Worm (Caenorhabditis elegans): ENCODE measurements around the gene T19D7.6.

T19D7.6 gene

ce11 chrX:682691-683090, 12.1 kb upstream of the T19D7.6 start, which contains the start of gene Y9C12A.1:
TSS of gene Y9C12A.1 (minus strand) at chrX:682791.
- TF ChIP-seq sem-4 (tag; optimal IDR thresholded peaks at IDR 0.05), result no peak

DNA sequence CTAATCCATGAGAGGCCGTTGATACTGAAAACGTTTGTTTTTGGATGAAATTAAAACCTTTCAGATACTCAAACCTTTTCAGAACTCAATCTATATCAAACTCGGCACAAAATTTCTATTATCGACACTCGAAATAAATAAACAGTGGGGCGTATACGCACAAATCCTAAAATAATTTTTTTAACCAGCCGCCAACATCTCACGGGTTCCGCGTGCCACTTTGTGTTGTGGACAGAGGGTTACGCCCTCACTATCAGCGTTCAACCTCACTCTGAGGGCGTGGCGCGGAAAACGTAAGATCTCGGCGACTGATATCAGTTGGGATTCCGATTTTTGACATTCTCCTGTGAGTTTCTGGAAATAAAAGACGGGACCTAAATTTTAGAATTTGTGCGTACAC, 10.8 kb upstream of the T19D7.6 start:
- TF ChIP-seq snpc-4 (tag; optimal IDR thresholded peaks at IDR 0.05), result peak; percentile 25
- no peak for TF ChIP-seq aly-2 (tag; optimal IDR thresholded peaks at IDR 0.05)

DNA sequence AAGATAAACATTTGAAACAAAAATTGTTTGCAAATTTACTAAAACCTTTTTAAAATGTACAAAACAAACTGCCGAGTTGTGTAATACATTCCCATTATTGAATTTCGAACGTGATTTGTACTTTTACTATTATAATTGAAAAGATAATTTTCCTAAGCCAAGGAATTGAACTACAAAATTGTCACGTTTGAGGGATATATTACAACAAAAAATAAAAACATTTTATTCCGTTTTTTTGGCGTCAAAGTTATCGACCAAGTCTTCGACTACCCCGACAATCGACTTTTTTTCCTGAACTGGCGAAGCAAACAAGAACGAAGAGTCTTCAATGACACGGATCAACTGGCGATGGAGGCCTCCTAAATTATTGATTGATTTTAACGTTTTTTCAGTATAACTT, 10.3 kb upstream of the T19D7.6 start, which contains the start of gene T19D7.7:
TSS of gene T19D7.7 (minus strand) at position 101 of the 400 bp plus-strand sequence.
- no peak for TF ChIP-seq nhr-23 (tag; optimal IDR thresholded peaks at IDR 0.05)
- TF ChIP-seq snpc-4 (tag; optimal IDR thresholded peaks at IDR 0.05), result no peak
- no peak for TF ChIP-seq gmeb-1 (tag; optimal IDR thresholded peaks at IDR 0.05)
- TF ChIP-seq lin-39 (tag; optimal IDR thresholded peaks at IDR 0.05), result no peak
- no peak for TF ChIP-seq lin-11 (tag; optimal IDR thresholded peaks at IDR 0.05)
- no peak for TF ChIP-seq mab-5 (tag; optimal IDR thresholded peaks at IDR 0.05)
- no peak for TF ChIP-seq nhr-237 (tag; optimal IDR thresholded peaks at IDR 0.05)
- TF ChIP-seq ceh-82 (tag; optimal IDR thresholded peaks at IDR 0.05), result no peak
- no peak for TF ChIP-seq R02D3.7 (tag; optimal IDR thresholded peaks at IDR 0.05)
- no peak for TF ChIP-seq unc-39 (tag; optimal IDR thresholded peaks at IDR 0.05)
- no peak for TF ChIP-seq elt-3 (tag; optimal IDR thresholded peaks at IDR 0.05)
- TF ChIP-seq nhr-12 (tag; optimal IDR thresholded peaks at IDR 0.05), result no peak
- no peak for TF ChIP-seq crh-2 (tag; optimal IDR thresholded peaks at IDR 0.05)
- TF ChIP-seq lin-13 (GFP tag; optimal IDR thresholded peaks at IDR 0.05), result no peak

- no peak for TF ChIP-seq mbf-1 (tag; optimal IDR thresholded peaks at IDR 0.05)
- TF ChIP-seq R02D3.7 (tag; optimal IDR thresholded peaks at IDR 0.05), result no peak
- TF ChIP-seq nhr-77 (tag; optimal IDR thresholded peaks at IDR 0.05), result no peak
- no peak for TF ChIP-seq ama-1 (optimal IDR thresholded peaks at IDR 0.05)
- no peak for TF ChIP-seq aly-2 (tag; optimal IDR thresholded peaks at IDR 0.05)
- TF ChIP-seq unc-39 (tag; optimal IDR thresholded peaks at IDR 0.05), result no peak
- TF ChIP-seq F13H6.1 (tag; optimal IDR thresholded peaks at IDR 0.05), result no peak
- no peak for TF ChIP-seq nhr-237 (tag; optimal IDR thresholded peaks at IDR 0.05)
- no peak for TF ChIP-seq nhr-12 (tag; optimal IDR thresholded peaks at IDR 0.05)
- TF ChIP-seq C34F6.9 (tag; optimal IDR thresholded peaks at IDR 0.05), result no peak
- no peak for TF ChIP-seq nhr-10 (tag; optimal IDR thresholded peaks at IDR 0.05)
- TF ChIP-seq lin-13 (GFP tag; optimal IDR thresholded peaks at IDR 0.05), result no peak
- no peak for TF ChIP-seq unc-62 (GFP tag; optimal IDR thresholded peaks at IDR 0.05)
- no peak for TF ChIP-seq mab-5 (tag; optimal IDR thresholded peaks at IDR 0.05)
- no peak for TF ChIP-seq nhr-11 (tag; optimal IDR thresholded peaks at IDR 0.05)
- TF ChIP-seq ztf-4 (tag; optimal IDR thresholded peaks at IDR 0.05), result no peak
- TF ChIP-seq snpc-4 (tag; optimal IDR thresholded peaks at IDR 0.05), result no peak
- no peak for TF ChIP-seq alr-1 (tag; optimal IDR thresholded peaks at IDR 0.05)
- no peak for TF ChIP-seq nhr-6 (tag; optimal IDR thresholded peaks at IDR 0.05)
- TF ChIP-seq lin-39 (tag; optimal IDR thresholded peaks at IDR 0.05), result no peak
These were observed 1.2 kb upstream of the T19D7.6 start, which contains the start of gene lgc-32 for ce11 chrX:671807-672206. TSS of gene lgc-32 (plus strand) at chrX:672107.

DNA sequence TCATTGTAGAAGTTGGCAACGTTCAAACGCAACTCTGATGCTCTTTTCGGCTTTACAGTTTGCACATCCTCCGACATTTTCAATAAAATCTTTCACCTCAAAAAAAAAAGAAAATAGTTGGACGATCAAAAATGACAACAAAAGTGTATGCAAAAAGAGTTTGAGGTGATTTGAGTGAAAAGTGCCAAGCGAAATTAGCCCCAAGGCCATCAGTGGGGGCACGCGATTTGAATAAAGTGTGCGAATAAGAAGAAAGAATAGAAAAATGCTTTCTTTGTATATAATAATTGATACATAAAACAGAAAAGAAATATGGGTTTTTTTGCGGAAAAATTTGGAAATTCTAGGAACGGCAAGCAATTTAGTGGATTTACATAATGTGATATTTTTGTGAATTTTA, 4.5 kb downstream of the T19D7.6 start, which contains the start of gene T19D7.5:
TSS of gene T19D7.5 (minus strand) at position 101 of the 400 bp plus-strand sequence.
- TF ChIP-seq R02D3.7 (tag; optimal IDR thresholded peaks at IDR 0.05) (no peak), peb-1 (tag; optimal IDR thresholded peaks at IDR 0.05) (no peak), ZK546.5 (tag; optimal IDR thresholded peaks at IDR 0.05) (no peak), blmp-1 (tag; optimal IDR thresholded peaks at IDR 0.05; ENCODE audit: insufficient read depth) (no peak), unc-39 (tag; optimal IDR thresholded peaks at IDR 0.05) (no peak), lin-13 (GFP tag; optimal IDR thresholded peaks at IDR 0.05) (no peak), ceh-82 (tag; optimal IDR thresholded peaks at IDR 0.05) (no peak), Y55F3AM.14 (GFP tag; optimal IDR thresholded peaks at IDR 0.05) (no peak), snpc-4 (tag; optimal IDR thresholded peaks at IDR 0.05) (no peak), unc-62 (GFP tag; optimal IDR thresholded peaks at IDR 0.05) (no peak), nhr-237 (tag; optimal IDR thresholded peaks at IDR 0.05) (no peak), mab-5 (tag; optimal IDR thresholded peaks at IDR 0.05) (no peak), F13H6.1 (tag; optimal IDR thresholded peaks at IDR 0.05) (no peak)

DNA sequence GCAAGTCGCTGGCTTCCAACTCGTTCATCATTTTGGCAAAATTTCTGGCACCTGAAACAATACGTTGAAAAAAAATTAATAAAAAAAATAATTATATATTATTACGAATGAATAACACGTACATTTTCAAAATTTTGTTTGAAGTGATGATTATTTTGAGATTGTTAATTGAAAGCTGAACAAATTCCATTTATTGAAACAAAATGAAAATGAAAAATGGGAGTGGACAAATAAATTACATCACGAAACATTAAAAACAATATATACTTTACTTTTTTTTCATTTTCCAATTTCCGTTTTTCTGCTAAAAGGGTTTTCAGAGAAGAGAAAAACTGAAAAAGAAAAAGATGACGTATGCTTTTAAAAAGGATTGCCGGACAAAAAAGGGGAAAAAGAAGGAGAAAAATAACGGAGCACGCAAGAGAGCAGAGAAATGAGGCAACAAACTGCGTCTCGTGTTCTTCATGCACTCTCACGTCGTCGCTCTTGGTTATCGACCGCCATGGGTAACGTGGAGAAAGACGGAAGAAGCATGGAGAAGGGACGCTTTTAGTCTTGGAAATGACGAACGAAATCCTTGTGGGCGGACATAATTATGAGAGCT, 8.8 kb downstream of the T19D7.6 start, which contains the start of gene rund-1:
TSS of gene rund-1 (minus strand) at position 51 of the 604 bp plus-strand sequence.
- TF ChIP-seq lin-13 (GFP tag; optimal IDR thresholded peaks at IDR 0.05), result peak; percentile 56
- TF ChIP-seq ama-1 (optimal IDR thresholded peaks at IDR 0.05), result no peak
- no peak for TF ChIP-seq ceh-82 (tag; optimal IDR thresholded peaks at IDR 0.05)
- TF ChIP-seq F13H6.1 (tag; optimal IDR thresholded peaks at IDR 0.05), result peak; percentile 24
- TF ChIP-seq sma-9 (GFP tag; optimal IDR thresholded peaks at IDR 0.05), result peak; percentile 50
- TF ChIP-seq sma-9 (tag; optimal IDR thresholded peaks at IDR 0.05), result no peak
- peak; percentile 57 for TF ChIP-seq fos-1 (tag; optimal IDR thresholded peaks at IDR 0.05)
- no peak for TF ChIP-seq nhr-77 (tag; optimal IDR thresholded peaks at IDR 0.05)
- TF ChIP-seq zag-1 (tag; optimal IDR thresholded peaks at IDR 0.05), result peak; percentile 39
- TF ChIP-seq lin-11 (tag; optimal IDR thresholded peaks at IDR 0.05), result peak; percentile 72
- TF ChIP-seq ztf-11 (tag; optimal IDR thresholded peaks at IDR 0.05), result no peak
- TF ChIP-seq crh-2 (tag; optimal IDR thresholded peaks at IDR 0.05), result peak; percentile 76
- no peak for TF ChIP-seq skn-1 (tag; optimal IDR thresholded peaks at IDR 0.05)
- no peak for TF ChIP-seq unc-39 (tag; optimal IDR thresholded peaks at IDR 0.05)
- no peak for TF ChIP-seq ZK546.5 (tag; optimal IDR thresholded peaks at IDR 0.05)
- no peak for TF ChIP-seq alr-1 (tag; optimal IDR thresholded peaks at IDR 0.05)
- TF ChIP-seq ztf-1 (GFP tag; conservative IDR thresholded peaks at IDR 0.05), result no peak
- TF ChIP-seq sem-4 (tag; optimal IDR thresholded peaks at IDR 0.05), result no peak
- no peak for TF ChIP-seq elt-3 (tag; optimal IDR thresholded peaks at IDR 0.05)
- no peak for TF ChIP-seq nhr-11 (tag; optimal IDR thresholded peaks at IDR 0.05)
- TF ChIP-seq peb-1 (tag; optimal IDR thresholded peaks at IDR 0.05), result no peak
- peak; percentile 81 for TF ChIP-seq unc-55 (GFP tag; optimal IDR thresholded peaks at IDR 0.05)
- no peak for TF ChIP-seq ceh-16 (tag; optimal IDR thresholded peaks at IDR 0.05)

Data from whole organism, L2 larva.